Fruit fly (Drosophila melanogaster): ENCODE results near the gene CG12155.

- TF ChIP-seq CG8478 (optimal IDR thresholded peaks at IDR 0.05), result no peak
- no peak for TF ChIP-seq EcR (GFP tag; optimal IDR thresholded peaks at IDR 0.05)
Measured at dm6 chrX:7701282-7702078, 27.1 kb upstream of the CG12155 start.

Measured in whole organism.